Worm (Caenorhabditis elegans): ENCODE data around the gene ZK1248.17.
A peak's percentile ranks its signal among the peaks of the same experiment; 100 is the strongest.
"Not testable (repeated sequence)": the region's sequence is repeated elsewhere in the genome, so short reads cannot be mapped to it uniquely, and the experiment has no call there.

Gene ZK1248.17

ce11 chrII:5880677-5881076, 35.3 kb upstream of the ZK1248.17 start:
- no peak for TF ChIP-seq unc-62 (GFP tag; optimal IDR thresholded peaks at IDR 0.05 in 1 of 2)
- TF ChIP-seq unc-62 (tag; optimal IDR thresholded peaks at IDR 0.05): no peak
- TF ChIP-seq lin-15B (tag; optimal IDR thresholded peaks at IDR 0.05): no peak
- no peak for TF ChIP-seq madf-9 (GFP tag; conservative IDR thresholded peaks at IDR 0.05)
- TF ChIP-seq dpl-1 (GFP tag; optimal IDR thresholded peaks at IDR 0.05): no peak
- peak; percentile 30 for TF ChIP-seq nhr-28 (tag; optimal IDR thresholded peaks at IDR 0.05)
- TF ChIP-seq hlh-30 (tag; optimal IDR thresholded peaks at IDR 0.05; ENCODE audit: insufficient read depth): peak; percentile 24

ce11 chrII:5876511-5876910, 31.2 kb upstream of the ZK1248.17 start, which contains the start of gene F55C12.2:
Gene F55C12.2 (plus strand): TSS chrII:5876811.
- not testable (repeated sequence) for TF ChIP-seq T26A8.4 (GFP tag; IDR thresholded peaks at IDR 0.05); lin-15B (tag; optimal IDR thresholded peaks at IDR 0.05); rbr-2 (tag; optimal IDR thresholded peaks at IDR 0.05)

ce11 chrII:5876053-5876452, 30.7 kb upstream of the ZK1248.17 start, which contains the start of gene F55C12.6:
Gene F55C12.6 (minus strand): TSS chrII:5876153.
- TF ChIP-seq daf-16 (GFP tag; optimal IDR thresholded peaks at IDR 0.05): no peak
- peak; percentile 52 for TF ChIP-seq daf-16 (tag; optimal IDR thresholded peaks at IDR 0.05)
- no peak for TF ChIP-seq ZK337.2 (GFP tag; IDR thresholded peaks at IDR 0.05)
- TF ChIP-seq F49E8.2 (tag; optimal IDR thresholded peaks at IDR 0.05; ENCODE audit: borderline replicate concordance): no peak

- TF ChIP-seq unc-130 (GFP tag; optimal IDR thresholded peaks at IDR 0.05) (no peak), Y105C5A.15 (GFP tag; IDR thresholded peaks at IDR 0.05) (no peak), lin-38 (GFP tag; IDR thresholded peaks at IDR 0.05) (no peak), nhr-77 (tag; optimal IDR thresholded peaks at IDR 0.05) (peak; percentile 17), mes-2 (tag; optimal IDR thresholded peaks at IDR 0.05; ENCODE audit: poor library complexity, severe bottlenecking) (peak; percentile 24), jun-1 (tag; optimal IDR thresholded peaks at IDR 0.05) (no peak), daf-16 (GFP tag; optimal IDR thresholded peaks at IDR 0.05) (no peak), daf-16 (tag; optimal IDR thresholded peaks at IDR 0.05) (peak; percentile 49), hlh-30 (tag; optimal IDR thresholded peaks at IDR 0.05; ENCODE audit: insufficient read depth) (peak; percentile 88), pha-4 (GFP tag; IDR thresholded peaks at IDR 0.05) (no peak), pha-4 (tag; optimal IDR thresholded peaks at IDR 0.05) (peak; percentile 4), lin-39 (tag; optimal IDR thresholded peaks at IDR 0.05) (no peak), ZK337.2 (GFP tag; IDR thresholded peaks at IDR 0.05) (no peak), dve-1 (tag; optimal IDR thresholded peaks at IDR 0.05; ENCODE audit: insufficient read depth) (peak; percentile 54), nhr-10 (tag; optimal IDR thresholded peaks at IDR 0.05) (no peak), tag-97 (GFP tag; IDR thresholded peaks at IDR 0.05) (no peak), aha-1 (tag) (peak; percentile 75), zfp-3 (GFP tag; conservative IDR thresholded peaks at IDR 0.05) (no peak), lsy-2 (tag; optimal IDR thresholded peaks at IDR 0.05) (peak in 1 of 2 experiments; percentile 11), set-16 (GFP tag; IDR thresholded peaks at IDR 0.05) (no peak), vab-7 (GFP tag; IDR thresholded peaks at IDR 0.05) (no peak), mdl-1 (tag; optimal IDR thresholded peaks at IDR 0.05) (peak in 1 of 2 experiments; percentile 28), nhr-28 (tag; optimal IDR thresholded peaks at IDR 0.05) (peak; percentile 69)
Measured at ce11 chrII:5874130-5874529, 28.8 kb upstream of the ZK1248.17 start.

ce11 chrII:5873564-5874070, 28.3 kb upstream of the ZK1248.17 start, which contains the start of gene tex-2:
Gene tex-2 (minus strand): TSS chrII:5873614.
- TF ChIP-seq tra-1 (GFP tag; IDR thresholded peaks at IDR 0.05) (peak; percentile 61; the same call in 1 of the 2 replicates), lir-3 (tag; optimal IDR thresholded peaks at IDR 0.05) (no peak), ZK337.2 (GFP tag; IDR thresholded peaks at IDR 0.05) (no peak), sdz-12 (GFP tag; optimal IDR thresholded peaks at IDR 0.05) (no peak), unc-62 (GFP tag; optimal IDR thresholded peaks at IDR 0.05 in 1 of 2) (no peak), unc-62 (tag; optimal IDR thresholded peaks at IDR 0.05) (no peak), T20F7.1 (GFP tag; optimal IDR thresholded peaks at IDR 0.05) (peak; percentile 68), hmg-1.1 (GFP tag; IDR thresholded peaks at IDR 0.05) (0 out of 2 replicates have a peak, but pooled peaks have one; percentile 8), nhr-28 (tag; optimal IDR thresholded peaks at IDR 0.05) (peak; percentile 90), F37D6.2 (tag; optimal IDR thresholded peaks at IDR 0.05) (peak; percentile 17), lsy-2 (tag; optimal IDR thresholded peaks at IDR 0.05) (peak in 1 of 2 experiments; percentile 30), mxl-3 (GFP tag; optimal IDR thresholded peaks at IDR 0.05) (no peak), lin-38 (GFP tag; IDR thresholded peaks at IDR 0.05) (peak; percentile 88), ceh-82 (tag; optimal IDR thresholded peaks at IDR 0.05) (no peak), fkh-10 (GFP tag; optimal IDR thresholded peaks at IDR 0.05) (peak; percentile 43), mdl-1 (tag; optimal IDR thresholded peaks at IDR 0.05) (peak in 1 of 2 experiments; percentile 24), hlh-11 (tag; optimal IDR thresholded peaks at IDR 0.05) (peak; percentile 72), dve-1 (tag; optimal IDR thresholded peaks at IDR 0.05; ENCODE audit: insufficient read depth) (peak; percentile 86), unc-130 (GFP tag; optimal IDR thresholded peaks at IDR 0.05) (peak; percentile 49), dpl-1 (GFP tag; optimal IDR thresholded peaks at IDR 0.05) (peak; percentile 2), pqm-1 (tag; optimal IDR thresholded peaks at IDR 0.05) (peak; percentile 26), hlh-30 (tag; optimal IDR thresholded peaks at IDR 0.05; ENCODE audit: insufficient read depth) (peak; percentile 19)
